Worm (Caenorhabditis elegans) whole organism, late embryonic: ENCODE data around the gene T05C1.1.

Source experiments
- C38D4.7 ChIP-seq: fragments of 200-800 bp; sonication (Bioruptor generic); optimal IDR thresholded peaks from 2 replicates; lab custom pipeline; 2018; ENCODE audit warnings: mild to moderate bottlenecking, missing genetic modification characterization, moderate library complexity, missing compliant biosample characterization
- F13H6.1 ChIP-seq: sonication (generic microtip); optimal IDR thresholded peaks from 2 replicates; lab custom pipeline; 2016; ENCODE audit warnings: missing genetic modification characterization, missing compliant biosample characterization
- K02D7.2 ChIP-seq: sonication (generic microtip); optimal IDR thresholded peaks from 2 replicates; lab custom pipeline; 2017; ENCODE audit warnings: mild to moderate bottlenecking, missing genetic modification characterization, missing compliant biosample characterization
- ceh-14 ChIP-seq: sonication (generic microtip); optimal IDR thresholded peaks from 2 replicates; lab custom pipeline; 2016; ENCODE audit warnings: missing genotype, missing genetic modification characterization, missing compliant biosample characterization
- ceh-18 ChIP-seq: sonication (generic microtip); optimal IDR thresholded peaks from 2 replicates; lab custom pipeline; 2016; ENCODE audit warnings: missing genetic modification characterization, missing compliant biosample characterization
- ceh-2 ChIP-seq: sonication (generic microtip); optimal IDR thresholded peaks from 2 replicates; lab custom pipeline; 2016; ENCODE audit warnings: missing genotype, missing genetic modification characterization, missing compliant biosample characterization
- ceh-34 ChIP-seq: sonication (generic microtip); optimal IDR thresholded peaks from 2 replicates; lab custom pipeline; 2016; ENCODE audit warnings: mild to moderate bottlenecking, missing genetic modification characterization, missing compliant biosample characterization
- ceh-6 ChIP-seq: fragments of 200-800 bp; sonication (Bioruptor generic); optimal IDR thresholded peaks from 2 replicates; lab custom pipeline; 2018; ENCODE audit warnings: mild to moderate bottlenecking, missing genetic modification characterization, missing compliant biosample characterization
- ceh-9 ChIP-seq: sonication (generic microtip); optimal IDR thresholded peaks from 2 replicates; lab custom pipeline; 2016; ENCODE audit warnings: mild to moderate bottlenecking, missing genetic modification characterization, inconsistent platforms, missing compliant biosample characterization
- dmd-4 ChIP-seq: sonication (generic microtip); optimal IDR thresholded peaks from 2 replicates; lab custom pipeline; 2016; ENCODE audit warnings: borderline replicate concordance, missing genetic modification characterization, missing compliant biosample characterization
- dve-1 ChIP-seq: sonication (generic microtip); optimal IDR thresholded peaks from 2 replicates; lab custom pipeline; 2017; ENCODE audit warnings: antibody characterized with exemption, mild to moderate bottlenecking, missing genetic modification characterization, missing compliant biosample characterization
- elt-2 ChIP-seq: sonication (generic microtip); optimal IDR thresholded peaks from 2 replicates; lab custom pipeline; 2016; ENCODE audit warnings: missing genetic modification reagents, missing genetic modification characterization, missing compliant biosample characterization
- ets-4 ChIP-seq: sonication (generic microtip); optimal IDR thresholded peaks from 2 replicates; lab custom pipeline; 2016; ENCODE audit warnings: missing genetic modification characterization, missing compliant biosample characterization
- fax-1 ChIP-seq: sonication (generic microtip); optimal IDR thresholded peaks from 2 replicates; lab custom pipeline; 2016; ENCODE audit warnings: missing genotype, missing genetic modification characterization, missing compliant biosample characterization
- fkh-6 ChIP-seq: sonication (generic microtip); optimal IDR thresholded peaks from 2 replicates; lab custom pipeline; 2016; ENCODE audit warnings: missing genetic modification characterization, missing compliant biosample characterization
- gmeb-2 ChIP-seq: sonication (generic microtip); optimal IDR thresholded peaks from 2 replicates; lab custom pipeline; 2016; ENCODE audit warnings: missing genetic modification characterization, inconsistent platforms, missing compliant biosample characterization
- madf-2 ChIP-seq: sonication (generic microtip); optimal IDR thresholded peaks from 2 replicates; lab custom pipeline; 2017; ENCODE audit warnings: missing genetic modification characterization, missing compliant biosample characterization
- mec-3 ChIP-seq: sonication (generic microtip); optimal IDR thresholded peaks from 2 replicates; lab custom pipeline; 2016; ENCODE audit warnings: borderline replicate concordance, missing genetic modification characterization, missing compliant biosample characterization
- nhr-232 ChIP-seq: sonication (generic microtip); optimal IDR thresholded peaks from 2 replicates; lab custom pipeline; 2016; ENCODE audit warnings: missing genetic modification characterization, missing compliant biosample characterization
- pat-9 ChIP-seq: fragments of 200-800 bp; sonication (Bioruptor generic); optimal IDR thresholded peaks from 2 replicates; lab custom pipeline; 2018; ENCODE audit warnings: mild to moderate bottlenecking, missing genetic modification characterization, moderate library complexity, missing compliant biosample characterization
- pha-2 ChIP-seq: sonication (generic microtip); optimal IDR thresholded peaks from 2 replicates; lab custom pipeline; 2017; ENCODE audit warnings: mild to moderate bottlenecking, missing genetic modification characterization, missing compliant biosample characterization
- ref-2 ChIP-seq: sonication (generic microtip); optimal IDR thresholded peaks from 2 replicates; lab custom pipeline; 2016; ENCODE audit warnings: missing genetic modification characterization, missing compliant biosample characterization
- rnt-1 ChIP-seq: sonication (generic microtip); optimal IDR thresholded peaks from 2 replicates; lab custom pipeline; 2016; ENCODE audit warnings: missing genetic modification characterization, missing compliant biosample characterization
- sdc-2 ChIP-seq: sonication (generic microtip); optimal IDR thresholded peaks from 2 replicates; lab custom pipeline; 2016; ENCODE audit warnings: missing genotype, missing genetic modification characterization, missing compliant biosample characterization
- sox-2 ChIP-seq: fragments of 200-800 bp; sonication (Bioruptor generic); IDR thresholded peaks from 2 replicates; pipeline ENCODE4 v1.3.6; 2022; ENCODE audit warnings: missing genetic modification reagents, missing genetic modification characterization, missing compliant biosample characterization
- syd-9 ChIP-seq: sonication (generic microtip); optimal IDR thresholded peaks from 2 replicates; lab custom pipeline; 2016; ENCODE audit warnings: mild to moderate bottlenecking, missing genetic modification characterization, moderate library complexity, missing compliant biosample characterization
- tbx-2 ChIP-seq: sonication (generic microtip); optimal IDR thresholded peaks from 2 replicates; lab custom pipeline; 2016; ENCODE audit warnings: missing genetic modification characterization, missing compliant biosample characterization
- unc-3 ChIP-seq, 2 experiments: fragments of 200-800 bp in 1 of 2; sonication (Bioruptor generic) in 1 of 2; sonication (generic microtip) in 1 of 2; conservative IDR thresholded peaks in 1 of 2; optimal IDR thresholded peaks in 1 of 2; 2 replicates each; pipeline versions ENCODE4 v1.3.6 to Lab custom; 2016 to 2022; ENCODE audit warnings: missing compliant biosample characterization in 2 of 2, missing genetic modification characterization in 2 of 2, missing genetic modification reagents in 1 of 2
- unc-42 ChIP-seq: sonication (generic microtip); optimal IDR thresholded peaks from 2 replicates; lab custom pipeline; 2016; ENCODE audit warnings: missing genotype, missing genetic modification characterization, missing compliant biosample characterization
- unc-55 ChIP-seq: sonication (generic microtip); optimal IDR thresholded peaks from 2 replicates; lab custom pipeline; 2017; ENCODE audit warnings: missing biosample characterization, missing genetic modification reagents, missing genetic modification characterization
- zip-5 ChIP-seq: sonication (generic microtip); optimal IDR thresholded peaks from 2 replicates; lab custom pipeline; 2016; ENCODE audit warnings: missing genetic modification characterization, missing compliant biosample characterization
- ztf-16 ChIP-seq: sonication (generic microtip); optimal IDR thresholded peaks from 2 replicates; lab custom pipeline; 2017; ENCODE audit warnings: missing genetic modification characterization, missing compliant biosample characterization

Gene T05C1.1

DNA sequence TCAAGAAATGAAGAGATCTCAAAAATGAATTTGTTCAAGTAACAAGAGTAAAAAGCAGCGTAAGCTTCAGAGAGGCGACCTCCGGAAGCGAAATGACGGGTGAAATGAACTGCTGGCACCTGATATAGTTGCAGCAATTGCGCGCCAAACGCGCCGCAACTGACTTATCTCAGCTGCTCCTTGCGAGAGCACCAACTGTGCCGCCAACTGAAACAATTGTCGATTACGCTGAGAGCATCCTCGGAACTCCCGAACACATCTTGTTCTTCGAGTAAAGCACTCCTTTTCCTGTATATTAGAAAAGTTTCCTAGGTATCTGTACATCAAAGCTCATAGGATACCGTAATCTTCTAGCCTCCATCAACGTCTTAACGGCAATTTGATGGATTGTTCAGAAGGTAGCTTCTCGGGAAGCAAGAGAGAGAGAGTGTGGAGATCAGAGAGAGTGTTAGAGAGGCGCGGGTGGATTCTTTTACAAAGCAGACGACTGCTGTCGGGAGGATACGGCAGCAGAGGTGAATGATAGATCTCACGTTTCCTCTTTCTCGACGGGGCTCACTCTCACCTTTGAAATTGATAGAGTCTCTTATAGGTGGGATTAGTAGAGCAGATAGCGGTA lies 41.7 kb downstream of the T05C1.1 start:
- TF ChIP-seq ceh-9 (tag; lab: Kevin White, UChicago) (no peak), F13H6.1 (tag; lab: Kevin White, UChicago) (no peak), ceh-34 (tag; lab: Kevin White, UChicago) (peak; percentile 20), ceh-18 (tag; lab: Kevin White, UChicago) (peak; percentile 41), pat-9 (tag; lab: Kevin White, UChicago) (peak; percentile 49), sox-2 (no peak), elt-2 (tag; lab: Kevin White, UChicago) (no peak), unc-55 (GFP tag; lab: Kevin White, UChicago) (peak; percentile 36), rnt-1 (tag; lab: Kevin White, UChicago) (peak; percentile 55), tbx-2 (tag; lab: Kevin White, UChicago) (no peak)

DNA sequence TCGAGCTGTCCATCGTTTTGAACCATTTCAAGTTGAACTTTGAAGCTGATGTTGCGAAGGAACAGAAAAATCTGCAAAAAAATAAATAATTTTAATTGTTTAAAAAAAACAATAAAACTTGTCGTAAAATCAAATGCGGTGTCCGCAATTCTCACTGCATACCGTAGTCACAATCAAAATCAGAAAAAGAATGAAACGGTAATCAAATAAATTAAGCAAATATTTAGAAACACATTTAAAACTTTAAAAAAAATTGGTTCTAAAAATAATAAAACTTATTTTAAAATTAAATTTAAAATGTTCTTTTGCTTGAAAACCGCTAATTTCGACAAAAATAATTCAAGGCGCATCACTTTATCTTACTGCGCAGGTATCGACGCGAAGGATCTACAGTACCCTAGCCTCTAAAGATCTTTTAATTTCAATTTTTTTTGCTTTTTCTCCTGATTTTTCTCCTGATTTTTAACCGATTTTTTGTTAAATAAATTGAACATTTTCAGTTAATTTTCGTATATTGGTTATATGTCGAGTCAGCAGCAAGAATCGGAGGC lies 44.8 kb downstream of the T05C1.1 start, which contains the start of the genes B0304.4 and B0304.2:
Gene B0304.4 (minus strand): TSS at position 101 of the 551 bp plus-strand sequence.
Gene B0304.2 (plus strand): TSS at position 501 of the 551 bp plus-strand sequence.
- TF ChIP-seq ceh-2 (tag; lab: Kevin White, UChicago) (no peak), gmeb-2 (tag; lab: Kevin White, UChicago) (no peak), ceh-14 (tag; lab: Kevin White, UChicago) (no peak), ceh-34 (tag; lab: Kevin White, UChicago) (no peak), K02D7.2 (no peak), C38D4.7 (GFP tag; lab: Kevin White, UChicago) (no peak), pha-2 (tag; lab: Kevin White, UChicago) (no peak), dmd-4 (tag; lab: Kevin White, UChicago) (no peak), dve-1 (tag; lab: Kevin White, UChicago) (no peak), madf-2 (tag; lab: Kevin White, UChicago) (no peak)
- TF ChIP-seq, all 69 proteins: peak for 0

DNA sequence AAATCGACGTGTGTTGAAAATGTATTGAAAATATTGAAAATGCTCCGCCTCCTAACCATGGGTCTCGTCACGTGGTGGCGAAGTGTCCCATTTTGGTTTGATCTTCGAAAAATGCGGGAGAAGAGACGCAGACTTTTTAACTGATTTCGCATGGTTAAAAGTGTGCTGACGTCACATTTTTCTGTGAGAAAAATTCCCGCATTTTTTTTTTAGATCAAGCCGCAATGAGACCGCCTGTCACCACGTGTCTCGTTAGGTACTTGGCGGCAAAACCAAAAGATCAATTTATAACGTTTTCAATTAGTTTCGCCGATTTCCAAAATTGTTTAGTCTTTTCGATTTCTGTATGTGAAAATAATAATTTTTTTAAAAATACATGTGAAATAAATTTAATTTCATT lies 46.8 kb downstream of the T05C1.1 start:
- TF ChIP-seq unc-3 (GFP tag; conservative IDR thresholded peaks at IDR 0.05; lab: Robert Waterston, UW) (no peak), unc-3 (tag; optimal IDR thresholded peaks at IDR 0.05; lab: Kevin White, UChicago) (no peak), ref-2 (tag; lab: Kevin White, UChicago) (no peak), fax-1 (no peak), syd-9 (tag; lab: Kevin White, UChicago) (no peak), ceh-14 (tag; lab: Kevin White, UChicago) (no peak), mec-3 (no peak), C38D4.7 (GFP tag; lab: Kevin White, UChicago) (no peak), fkh-6 (tag; lab: Kevin White, UChicago) (no peak), sdc-2 (no peak), gmeb-2 (tag; lab: Kevin White, UChicago) (no peak)

DNA sequence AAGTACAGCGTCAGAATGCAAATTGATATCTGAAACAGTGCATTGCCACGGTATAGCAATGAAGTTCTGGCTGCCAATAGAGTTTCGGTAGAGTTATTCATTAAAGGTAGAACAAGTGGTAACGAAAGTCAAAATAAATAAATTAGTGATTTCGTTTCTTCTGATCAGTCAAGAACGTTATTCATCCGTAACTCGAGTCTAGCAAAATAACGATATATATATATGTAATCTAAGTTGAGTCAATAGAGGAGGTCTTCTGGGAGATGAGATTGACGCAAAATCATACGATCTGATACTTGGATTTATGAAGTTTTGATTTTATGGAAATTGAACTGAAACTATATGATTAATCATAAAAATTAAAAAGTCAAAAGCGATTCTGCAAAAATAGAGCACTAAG lies 49.4 kb downstream of the T05C1.1 start, which contains the start of gene sra-35:
Gene sra-35 (minus strand): TSS at position 101 of the 400 bp plus-strand sequence.
- no peak for TF ChIP-seq ztf-16 (tag; lab: Kevin White, UChicago)
- TF ChIP-seq K02D7.2: no peak
- TF ChIP-seq ets-4 (tag; lab: Kevin White, UChicago): no peak
- no peak for TF ChIP-seq zip-5
- TF ChIP-seq unc-42: no peak
- no peak for TF ChIP-seq nhr-232 (tag; lab: Kevin White, UChicago)
- TF ChIP-seq ceh-6 (GFP tag; lab: Kevin White, UChicago): no peak
- TF ChIP-seq, all 69 proteins: peak for 0
